Fruit fly (Drosophila melanogaster) whole organism, prepupa: ENCODE results near the gene Gr39a.

Experiments
- CG11294 ChIP-seq: fragments of 200-800 bp; sonication (Bioruptor generic); IDR thresholded peaks from 2 replicates; pipeline ENCODE4 v1.3.6; 2022; ENCODE audit warnings: missing biosample characterization, missing genetic modification characterization
- CG15336 ChIP-seq: fragments of 200-800 bp; sonication (Bioruptor generic); IDR thresholded peaks from 2 replicates; pipeline ENCODE4 v1.3.6; 2022; ENCODE audit warnings: missing biosample characterization, missing genetic modification characterization

DNA sequence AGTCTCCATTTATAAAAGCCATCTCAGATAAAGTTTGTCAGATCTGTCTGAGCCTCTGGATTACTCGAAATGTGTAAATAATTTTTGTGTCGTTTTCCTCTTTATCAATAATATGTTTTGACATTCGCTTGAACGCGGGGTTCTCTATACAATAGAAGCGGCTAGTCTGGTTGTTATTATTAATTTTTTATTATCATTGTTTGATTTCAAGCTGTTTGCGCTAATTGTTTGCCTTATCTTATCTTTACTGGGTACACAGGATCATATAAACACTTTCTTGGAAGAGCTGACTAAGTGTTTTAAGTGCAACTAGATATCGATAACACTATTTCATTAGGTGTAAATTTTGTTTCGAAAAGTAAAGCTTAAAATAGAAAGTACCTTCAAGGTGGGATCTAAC, 22.4 kb upstream of the Gr39a start:
- TF ChIP-seq CG11294: no peak
- no peak for TF ChIP-seq CG15336 (GFP tag; lab: Robert Waterston, UW)
